Fruit fly (Drosophila melanogaster): ENCODE data around the gene CG11854.

CG11854 gene

dm6 chr3R:25241507-25242070 lies at the start of gene CG11854:
Gene CG11854, plus strand, starts transcription at chr3R:25242020.
- TF ChIP-seq Rel (GFP tag; optimal IDR thresholded peaks at IDR 0.05) (no peak), Rel (tag; optimal IDR thresholded peaks at IDR 0.05) (peak; percentile 76), Dfd (GFP tag; optimal IDR thresholded peaks at IDR 0.05) (no peak)

DNA sequence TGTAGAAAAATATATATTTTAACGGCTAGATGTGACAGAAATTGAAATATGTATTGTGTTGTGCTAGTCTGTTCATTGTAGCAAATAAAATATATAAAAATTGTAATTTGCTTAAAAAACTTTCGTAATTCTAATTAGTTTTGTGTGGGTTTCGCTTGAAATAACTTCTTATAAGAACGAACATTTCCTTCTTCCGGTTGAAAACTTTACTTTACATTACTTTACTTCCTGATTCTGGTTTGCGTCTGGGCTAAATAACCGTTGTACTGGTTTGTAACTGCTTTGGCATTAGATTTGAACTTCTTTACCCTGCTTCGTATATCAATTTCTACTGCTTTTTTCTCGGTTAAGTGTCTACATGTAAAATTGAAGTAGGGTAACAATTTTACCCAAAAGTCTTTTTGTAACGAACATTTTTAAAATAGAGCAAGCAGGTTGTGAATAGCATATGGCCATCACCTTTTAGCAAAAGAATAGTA lies 48.1 kb upstream of the CG11854 start, which contains the start of gene lobo:
lobo (minus strand) TSS at position 51 of the 479 bp plus-strand sequence.
- TF ChIP-seq Vsx2 (GFP tag; optimal IDR thresholded peaks at IDR 0.05; ENCODE audit: partially characterized antibody) (no peak), Myc (optimal IDR thresholded peaks at IDR 0.05) (peak; percentile 48), usp (GFP tag; optimal IDR thresholded peaks at IDR 0.05) (no peak), dmrt93B (GFP tag; optimal IDR thresholded peaks at IDR 0.05) (peak; percentile 47), sage (GFP tag; optimal IDR thresholded peaks at IDR 0.05) (no peak), OdsH (GFP tag; optimal IDR thresholded peaks at IDR 0.05) (peak; percentile 37), woc (GFP tag; optimal IDR thresholded peaks at IDR 0.05) (no peak), Hr83 (GFP tag; optimal IDR thresholded peaks at IDR 0.05; ENCODE audit: poor library complexity, severe bottlenecking) (no peak), Jra (GFP tag; optimal IDR thresholded peaks at IDR 0.05) (no peak), ey (GFP tag; optimal IDR thresholded peaks at IDR 0.05) (peak; percentile 7), pan (optimal IDR thresholded peaks at IDR 0.05) (no peak), Abd-B (GFP tag; optimal IDR thresholded peaks at IDR 0.05) (no peak), dsf (GFP tag; optimal IDR thresholded peaks at IDR 0.05; ENCODE audit: borderline replicate concordance) (no peak), dl (GFP tag; optimal IDR thresholded peaks at IDR 0.05; ENCODE audit: insufficient read depth in 1 of 2, partially characterized antibody in 2 of 2) (no peak), Hr78 (GFP tag; optimal IDR thresholded peaks at IDR 0.05) (no peak), N (GFP tag; optimal IDR thresholded peaks at IDR 0.05) (no peak), fru (GFP tag; optimal IDR thresholded peaks at IDR 0.05) (peak; percentile 45), jim (GFP tag; optimal IDR thresholded peaks at IDR 0.05) (no peak), Dfd (GFP tag; optimal IDR thresholded peaks at IDR 0.05) (no peak), tai (GFP tag; optimal IDR thresholded peaks at IDR 0.05) (no peak), br (GFP tag; optimal IDR thresholded peaks at IDR 0.05) (peak; percentile 31), HLH106 (tag; optimal IDR thresholded peaks at IDR 0.05) (peak; percentile 37), lola (GFP tag; optimal IDR thresholded peaks at IDR 0.05) (no peak), sv (GFP tag; optimal IDR thresholded peaks at IDR 0.05) (peak; percentile 27), brk (GFP tag; optimal IDR thresholded peaks at IDR 0.05) (peak; percentile 3), Dif (GFP tag; optimal IDR thresholded peaks at IDR 0.05; ENCODE audit: partially characterized antibody) (no peak), h (GFP tag; optimal IDR thresholded peaks at IDR 0.05) (no peak), CG9705 (GFP tag; optimal IDR thresholded peaks at IDR 0.05) (peak; percentile 56), Sp1 (GFP tag; optimal IDR thresholded peaks at IDR 0.05) (peak; percentile 46), psq (GFP tag; optimal IDR thresholded peaks at IDR 0.05) (no peak), CG32264 (GFP tag; optimal IDR thresholded peaks at IDR 0.05) (no peak)

DNA sequence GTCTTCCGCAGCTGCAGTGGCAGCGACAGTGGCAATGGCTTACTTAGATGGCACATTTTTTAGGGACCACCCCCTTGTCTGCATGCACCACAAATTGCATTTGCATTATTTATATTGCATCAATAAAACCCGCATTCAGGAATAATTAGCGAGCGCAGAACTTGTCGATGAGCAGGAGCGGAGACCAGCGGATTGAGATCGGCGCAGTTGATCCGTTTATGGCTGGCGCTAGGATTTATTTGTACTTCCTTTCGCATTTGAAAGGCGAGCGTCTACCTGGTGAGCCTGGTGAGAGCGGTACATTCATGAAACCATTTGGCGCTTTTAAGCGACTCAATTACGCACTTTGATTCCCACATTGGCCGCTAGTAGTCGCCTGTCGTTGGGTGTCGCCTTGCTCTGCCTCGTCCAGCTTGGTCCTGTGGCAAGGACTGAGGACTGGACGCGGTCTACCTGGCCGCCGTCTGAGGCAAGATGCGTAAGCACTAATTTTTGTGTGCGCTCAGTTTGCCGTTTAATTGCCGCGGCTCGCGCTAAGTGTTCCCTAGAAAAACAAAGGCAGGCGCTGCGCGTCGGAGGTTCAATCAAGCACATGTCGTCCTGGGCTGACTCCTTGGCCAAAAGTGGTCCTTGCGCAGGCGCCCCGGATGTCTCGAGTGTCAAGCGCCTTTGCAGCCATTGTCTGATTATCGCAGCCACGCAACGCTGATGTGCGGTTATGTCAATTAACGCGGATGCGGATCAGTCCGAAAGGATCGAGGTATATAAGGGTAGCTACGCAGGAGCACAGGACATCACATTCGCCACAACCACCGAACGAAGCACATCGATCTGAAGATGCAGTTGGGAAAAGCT lies 46.9 kb upstream of the CG11854 start, which contains the start of gene CG13653:
CG13653 (plus strand) TSS at position 805 of the 855 bp plus-strand sequence.
- no peak for TF ChIP-seq GATAd (GFP tag; optimal IDR thresholded peaks at IDR 0.05)
- TF ChIP-seq usp (GFP tag; optimal IDR thresholded peaks at IDR 0.05) = no peak
- TF ChIP-seq Sp1 (GFP tag; optimal IDR thresholded peaks at IDR 0.05) = no peak
- no peak for TF ChIP-seq N (GFP tag; optimal IDR thresholded peaks at IDR 0.05)
- TF ChIP-seq Rel (GFP tag; optimal IDR thresholded peaks at IDR 0.05) = no peak
- TF ChIP-seq Rel (tag; optimal IDR thresholded peaks at IDR 0.05) = no peak
- no peak for TF ChIP-seq rgr (GFP tag; optimal IDR thresholded peaks at IDR 0.05)
- TF ChIP-seq foxo (GFP tag; optimal IDR thresholded peaks at IDR 0.05) = no peak
- TF ChIP-seq CG9705 (GFP tag; optimal IDR thresholded peaks at IDR 0.05) = no peak
- no peak for TF ChIP-seq tai (GFP tag; optimal IDR thresholded peaks at IDR 0.05)
- no peak for TF ChIP-seq fru (GFP tag; optimal IDR thresholded peaks at IDR 0.05)
- TF ChIP-seq psq (GFP tag; optimal IDR thresholded peaks at IDR 0.05) = no peak
- no peak for TF ChIP-seq jim (GFP tag; optimal IDR thresholded peaks at IDR 0.05)
- no peak for TF ChIP-seq Abd-B (GFP tag; optimal IDR thresholded peaks at IDR 0.05)
- TF ChIP-seq dmrt93B (GFP tag; optimal IDR thresholded peaks at IDR 0.05) = no peak
- no peak for TF ChIP-seq Mio (GFP tag; optimal IDR thresholded peaks at IDR 0.05)
- no peak for TF ChIP-seq br (GFP tag; optimal IDR thresholded peaks at IDR 0.05)
- no peak for TF ChIP-seq Jra (GFP tag; optimal IDR thresholded peaks at IDR 0.05)
- no peak for TF ChIP-seq CrebA (GFP tag; optimal IDR thresholded peaks at IDR 0.05; ENCODE audit: borderline replicate concordance)
- TF ChIP-seq pan (optimal IDR thresholded peaks at IDR 0.05) = no peak
